Worm (Caenorhabditis elegans) whole organism, young adult: ENCODE data around the gene F10D2.16.

Experiments used
- C06A6.2 ChIP-seq: fragments of 200-800 bp; sonication (Bioruptor generic); conservative IDR thresholded peaks from 2 replicates; pipeline ENCODE4 v1.3.6; 2022; ENCODE audit warnings: missing genetic modification characterization, missing compliant biosample characterization
- C17E4.6 ChIP-seq: fragments of 200-800 bp; sonication (Bioruptor generic); IDR thresholded peaks from 2 replicates; pipeline ENCODE4 v1.3.6; 2022; ENCODE audit warnings: missing genetic modification reagents, missing genetic modification characterization, missing compliant biosample characterization
- F33H1.4 ChIP-seq: fragments of 200-800 bp; sonication (Bioruptor generic); IDR thresholded peaks from 2 replicates; pipeline ENCODE4 v1.3.6; 2022; ENCODE audit warnings: missing genetic modification reagents, missing genetic modification characterization, missing compliant biosample characterization
- T26A5.8 ChIP-seq: sonication (generic microtip); optimal IDR thresholded peaks from 2 replicates; lab custom pipeline; 2016; ENCODE audit warnings: missing genetic modification characterization, missing compliant biosample characterization
- Y56A3A.18 ChIP-seq: fragments of 200-800 bp; sonication (Bioruptor generic); IDR thresholded peaks from 2 replicates; pipeline ENCODE4 v1.3.6; 2022; ENCODE audit warnings: missing genetic modification reagents, missing genetic modification characterization, missing compliant biosample characterization
- Y95B8A.8 ChIP-seq: fragments of 200-800 bp; sonication (Bioruptor generic); IDR thresholded peaks from 2 replicates; pipeline ENCODE4 v1.3.6; 2022; ENCODE audit warnings: missing genetic modification reagents, missing genetic modification characterization, missing compliant biosample characterization
- ama-1 ChIP-seq, 3 experiments: fragments of 150-350 bp in 1 of 3; sonication (generic microtip) in 2 of 3; optimal IDR thresholded peaks; 2 replicates each; lab custom pipeline; 2014 to 2018; ENCODE audit warnings: missing biosample characterization in 2 of 3, missing genetic modification characterization in 2 of 3, missing genetic modification reagents in 2 of 3
- aptf-2 ChIP-seq: fragments of 200-800 bp; sonication (Bioruptor generic); conservative IDR thresholded peaks from 2 replicates; pipeline ENCODE4 v1.3.6; 2022; ENCODE audit warnings: missing genetic modification reagents, missing genetic modification characterization, missing compliant biosample characterization
- attf-5 ChIP-seq: fragments of 200-800 bp; sonication (Bioruptor generic); optimal IDR thresholded peaks from 2 replicates; lab custom pipeline; 2018; ENCODE audit warnings: mild to moderate bottlenecking, missing genetic modification characterization, missing compliant biosample characterization
- bed-2 ChIP-seq: fragments of 200-800 bp; sonication (Bioruptor generic); IDR thresholded peaks from 2 replicates; pipeline ENCODE4 v1.3.6; 2022; ENCODE audit warnings: missing genetic modification reagents, missing genetic modification characterization, missing compliant biosample characterization
- cebp-1 ChIP-seq, 2 experiments: fragments of 200-800 bp in 1 of 2; sonication (Bioruptor generic) in 1 of 2; sonication (generic microtip) in 1 of 2; IDR thresholded peaks in 1 of 2; optimal IDR thresholded peaks in 1 of 2; 2 replicates each; pipeline versions ENCODE4 v1.3.6 to Lab custom; 2017 to 2022; ENCODE audit warnings: missing compliant biosample characterization in 2 of 2, missing genetic modification characterization in 2 of 2, mild to moderate bottlenecking in 1 of 2, missing genetic modification reagents in 1 of 2, moderate library complexity in 1 of 2
- ceh-100 ChIP-seq: fragments of 200-800 bp; sonication (Bioruptor generic); IDR thresholded peaks from 2 replicates; pipeline ENCODE4 v1.3.6; 2022; ENCODE audit warnings: missing genetic modification reagents, missing genetic modification characterization, missing compliant biosample characterization
- ceh-27 ChIP-seq: fragments of 200-800 bp; sonication (Bioruptor generic); optimal IDR thresholded peaks from 2 replicates; lab custom pipeline; 2018; ENCODE audit warnings: mild to moderate bottlenecking, missing genetic modification characterization, moderate library complexity, missing compliant biosample characterization
- ceh-79 ChIP-seq: sonication (generic microtip); optimal IDR thresholded peaks from 2 replicates; lab custom pipeline; 2017; ENCODE audit warnings: mild to moderate bottlenecking, missing genetic modification characterization, missing compliant biosample characterization
- die-1 ChIP-seq: sonication (generic microtip); optimal IDR thresholded peaks from 2 replicates; lab custom pipeline; 2016; ENCODE audit warnings: missing genotype, mild to moderate bottlenecking, missing genetic modification characterization, missing compliant biosample characterization
- dox-1 ChIP-seq: fragments of 200-800 bp; sonication (Bioruptor generic); IDR thresholded peaks from 2 replicates; pipeline ENCODE4 v1.3.6; 2022; ENCODE audit warnings: missing genetic modification reagents, missing genetic modification characterization, missing compliant biosample characterization
- egl-44 ChIP-seq: fragments of 200-800 bp; sonication (Bioruptor generic); IDR thresholded peaks from 2 replicates; pipeline ENCODE4 v1.3.6; 2022; ENCODE audit warnings: missing genetic modification reagents, missing genetic modification characterization, missing compliant biosample characterization
- ekl-4 ChIP-seq: fragments of 200-800 bp; sonication (Bioruptor generic); IDR thresholded peaks from 2 replicates; pipeline ENCODE4 v1.3.6; 2022; ENCODE audit warnings: missing genetic modification reagents, missing genetic modification characterization, missing compliant biosample characterization
- ets-4 ChIP-seq: fragments of 200-800 bp; sonication (Bioruptor generic); optimal IDR thresholded peaks from 2 replicates; lab custom pipeline; 2018; ENCODE audit warnings: mild to moderate bottlenecking, missing genetic modification characterization, missing compliant biosample characterization
- fkh-3 ChIP-seq: sonication (generic microtip); optimal IDR thresholded peaks from 2 replicates; lab custom pipeline; 2016; ENCODE audit warnings: mild to moderate bottlenecking, missing genetic modification characterization, missing compliant biosample characterization
- hlh-12 ChIP-seq: sonication (generic microtip); optimal IDR thresholded peaks from 2 replicates; lab custom pipeline; 2016; ENCODE audit warnings: missing genetic modification characterization, missing compliant biosample characterization
- hsf-1 ChIP-seq: fragments of 200-800 bp; sonication (Bioruptor generic); IDR thresholded peaks from 2 replicates; pipeline ENCODE4 v1.3.6; 2022; ENCODE audit warnings: missing genetic modification reagents, missing genetic modification characterization, missing compliant biosample characterization
- let-526 ChIP-seq: fragments of 200-800 bp; sonication (Bioruptor generic); IDR thresholded peaks from 2 replicates; pipeline ENCODE4 v1.3.6; 2022; ENCODE audit warnings: missing genetic modification reagents, missing genetic modification characterization, missing compliant biosample characterization
- let-607 ChIP-seq, 2 experiments: fragments of 200-800 bp in 1 of 2; sonication (Bioruptor generic) in 1 of 2; sonication (generic microtip) in 1 of 2; optimal IDR thresholded peaks; 2 replicates each; lab custom pipeline; 2016 to 2018; ENCODE audit warnings: mild to moderate bottlenecking in 2 of 2, missing compliant biosample characterization in 2 of 2, missing genetic modification characterization in 2 of 2, moderate library complexity in 2 of 2, missing genotype in 1 of 2
- lin-26 ChIP-seq: fragments of 200-800 bp; sonication (Bioruptor generic); IDR thresholded peaks from 2 replicates; pipeline ENCODE4 v1.3.6; 2022; ENCODE audit warnings: missing genetic modification reagents, missing genetic modification characterization, missing compliant biosample characterization
- lin-35 ChIP-seq, 3 experiments: fragments of 150-350 bp in 2 of 3; sonication (generic microtip) in 1 of 3; optimal IDR thresholded peaks; 2 replicates each; lab custom pipeline; 2014 to 2018; ENCODE audit warnings: missing biosample characterization in 3 of 3, missing genetic modification characterization in 3 of 3, missing genetic modification reagents in 3 of 3
- lin-40 ChIP-seq: sonication (generic microtip); optimal IDR thresholded peaks from 2 replicates; lab custom pipeline; 2016; ENCODE audit warnings: missing genetic modification characterization, mild to moderate bottlenecking, missing compliant biosample characterization, missing genotype, missing genetic modification reagents
- mes-4 ChIP-seq: sonication (generic microtip); optimal IDR thresholded peaks from 2 replicates; lab custom pipeline; 2016; ENCODE audit warnings: missing genotype, missing genetic modification characterization, missing compliant biosample characterization
- nfya-1 ChIP-seq: sonication (generic microtip); optimal IDR thresholded peaks from 2 replicates; lab custom pipeline; 2017; ENCODE audit warnings: antibody characterized with exemption, missing compliant biosample characterization, missing genetic modification characterization, borderline replicate concordance; ENCODE audit not compliant: insufficient read depth
- nhr-27 ChIP-seq: fragments of 200-800 bp; sonication (Bioruptor generic); optimal IDR thresholded peaks from 2 replicates; lab custom pipeline; 2018; ENCODE audit warnings: mild to moderate bottlenecking, missing genetic modification characterization, moderate library complexity, missing compliant biosample characterization
- repo-1 ChIP-seq: sonication (generic microtip); optimal IDR thresholded peaks from 2 replicates; lab custom pipeline; 2017; ENCODE audit warnings: mild to moderate bottlenecking, missing genetic modification characterization, missing compliant biosample characterization
- rpc-1 ChIP-seq, 2 experiments: fragments of 150-350 bp in 1 of 2; sonication (generic microtip) in 1 of 2; optimal IDR thresholded peaks; 2 replicates each; lab custom pipeline; 2014 to 2018; ENCODE audit warnings: missing biosample characterization in 1 of 2, missing genetic modification characterization in 1 of 2, missing genetic modification reagents in 1 of 2, missing genotype in 1 of 2
- sea-2 ChIP-seq: fragments of 200-800 bp; sonication (Bioruptor generic); IDR thresholded peaks from 2 replicates; pipeline ENCODE4 v1.3.6; 2022; ENCODE audit warnings: missing genetic modification characterization, missing compliant biosample characterization
- snpc-1.3 ChIP-seq: sonication (generic microtip); optimal IDR thresholded peaks from 2 replicates; lab custom pipeline; 2017; ENCODE audit warnings: missing genetic modification characterization, mild to moderate bottlenecking, missing compliant biosample characterization, antibody characterized with exemption, moderate library complexity, missing genotype, missing genetic modification reagents; ENCODE audit not compliant: insufficient read depth
- snpc-3.4 ChIP-seq: sonication (generic microtip); optimal IDR thresholded peaks from 2 replicates; lab custom pipeline; 2017; ENCODE audit warnings: missing genetic modification characterization, mild to moderate bottlenecking, missing compliant biosample characterization, antibody characterized with exemption, moderate library complexity, missing genotype, missing genetic modification reagents
- tlf-1 ChIP-seq: fragments of 200-800 bp; sonication (Bioruptor generic); optimal IDR thresholded peaks from 2 replicates; lab custom pipeline; 2018; ENCODE audit warnings: mild to moderate bottlenecking, missing genetic modification characterization, missing compliant biosample characterization
- unc-62 ChIP-seq: fragments of 150-350 bp; optimal IDR thresholded peaks from 2 replicates; lab custom pipeline; 2014; ENCODE audit warnings: missing biosample characterization, missing genetic modification reagents, missing genetic modification characterization
- xnd-1 ChIP-seq: sonication (generic microtip); optimal IDR thresholded peaks from 2 replicates; lab custom pipeline; 2016; ENCODE audit warnings: missing genotype, missing genetic modification reagents, missing genetic modification characterization, missing compliant biosample characterization
- ztf-25 ChIP-seq: fragments of 200-800 bp; sonication (Bioruptor generic); IDR thresholded peaks from 2 replicates; pipeline ENCODE4 v1.3.6; 2022; ENCODE audit warnings: missing genetic modification reagents, missing genetic modification characterization, missing compliant biosample characterization
- ztf-28 ChIP-seq: fragments of 200-800 bp; sonication (Bioruptor generic); IDR thresholded peaks from 2 replicates; pipeline ENCODE4 v1.3.6; 2022; ENCODE audit warnings: missing genetic modification reagents, missing genetic modification characterization, missing compliant biosample characterization

F10D2.16 gene

DNA sequence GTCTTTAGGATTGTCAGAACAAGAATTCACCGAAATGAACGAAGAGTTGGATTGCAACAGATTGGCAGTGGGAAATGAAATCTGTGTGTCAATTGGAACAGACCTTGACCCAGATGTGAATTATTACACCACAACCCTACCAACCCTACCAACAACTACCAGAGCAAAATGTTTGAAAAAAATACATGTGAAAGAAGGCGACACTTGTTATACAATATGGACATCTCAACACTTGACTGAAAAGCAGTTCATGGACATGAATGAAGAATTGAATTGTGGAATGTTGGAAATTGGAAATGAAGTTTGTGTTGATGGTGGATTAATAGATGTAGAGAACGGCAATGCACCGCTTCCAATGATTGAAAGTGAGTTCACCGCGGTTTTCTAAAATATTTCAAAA is 10.1 kb upstream of the F10D2.16 start:
- TF ChIP-seq egl-44 (GFP tag; lab: Robert Waterston, UW) (no peak), lin-26 (GFP tag; lab: Robert Waterston, UW) (no peak), cebp-1 (GFP tag; IDR thresholded peaks at IDR 0.05; lab: Robert Waterston, UW) (no peak), cebp-1 (tag; optimal IDR thresholded peaks at IDR 0.05; lab: Kevin White, UChicago) (no peak), sea-2 (GFP tag; lab: Robert Waterston, UW) (no peak), C17E4.6 (GFP tag; lab: Robert Waterston, UW) (no peak), let-526 (GFP tag; lab: Robert Waterston, UW) (no peak), aptf-2 (no peak), ceh-79 (tag; lab: Kevin White, UChicago) (no peak), nhr-27 (tag; lab: Kevin White, UChicago) (no peak), ets-4 (GFP tag; lab: Kevin White, UChicago) (no peak), T26A5.8 (tag; lab: Kevin White, UChicago) (no peak), xnd-1 (no peak), ztf-28 (no peak), nfya-1 (no peak), C06A6.2 (GFP tag; lab: Robert Waterston, UW) (no peak), tlf-1 (GFP tag; lab: Kevin White, UChicago) (no peak), lin-40 (no peak), hsf-1 (GFP tag; lab: Robert Waterston, UW) (no peak)

- TF ChIP-seq ceh-100 (GFP tag; lab: Robert Waterston, UW) (no peak), ama-1 (optimal IDR thresholded peaks at IDR 0.05; lab: Kevin White, UChicago) (no peak), ama-1 (GFP tag; optimal IDR thresholded peaks at IDR 0.05; lab: Kevin White, UChicago) (no peak), ekl-4 (GFP tag; lab: Robert Waterston, UW) (no peak), bed-2 (GFP tag; lab: Robert Waterston, UW) (no peak), dox-1 (GFP tag; lab: Robert Waterston, UW) (no peak), let-607 (tag; optimal IDR thresholded peaks at IDR 0.05; lab: Kevin White, UChicago) (no peak), repo-1 (no peak), lin-35 (GFP tag; optimal IDR thresholded peaks at IDR 0.05; lab: Kevin White, UChicago) (no peak), unc-62 (GFP tag; lab: Kevin White, UChicago) (no peak), F33H1.4 (GFP tag; lab: Robert Waterston, UW) (no peak), mes-4 (tag; lab: Kevin White, UChicago) (no peak), ceh-27 (no peak), hlh-12 (tag; lab: Kevin White, UChicago) (no peak), rpc-1 (optimal IDR thresholded peaks at IDR 0.05; lab: Kevin White, UChicago) (no peak), rpc-1 (tag; optimal IDR thresholded peaks at IDR 0.05; lab: Kevin White, UChicago) (no peak), die-1 (tag; lab: Kevin White, UChicago) (no peak), T26A5.8 (tag; lab: Kevin White, UChicago) (no peak), Y56A3A.18 (GFP tag; lab: Robert Waterston, UW) (no peak), sea-2 (GFP tag; lab: Robert Waterston, UW) (no peak), Y95B8A.8 (GFP tag; lab: Robert Waterston, UW) (no peak), ztf-25 (no peak)
These were observed 4.6 kb upstream of the F10D2.16 start, which contains the start of gene T01C4.8 for ce11 chrV:7129460-7129859. T01C4.8 (minus strand) TSS chrV:7129560.

- no peak for TF ChIP-seq snpc-3.4 (tag; lab: Kevin White, UChicago)
- TF ChIP-seq fkh-3 (tag; lab: Kevin White, UChicago) = no peak
- no peak for TF ChIP-seq snpc-1.3 (tag; lab: Kevin White, UChicago)
- TF ChIP-seq attf-5 = no peak
- TF ChIP-seq mes-4 (tag; lab: Kevin White, UChicago) = no peak
- TF ChIP-seq, all 124 proteins: peak for 0
These were observed 3.1 kb upstream of the F10D2.16 start, which contains the start of gene srx-36 for ce11 chrV:7130974-7131373. srx-36 (minus strand) TSS chrV:7131074.
